Worm (Caenorhabditis elegans) whole organism, mixed stage, embryonic: ENCODE data around the gene dlc-1.

Experiments used
- M03D4.4 ChIP-seq: sonication (generic microtip); optimal IDR thresholded peaks from 2 replicates; lab custom pipeline; 2017; ENCODE audit warnings: mild to moderate bottlenecking, missing genetic modification characterization, missing compliant biosample characterization
- bed-3 ChIP-seq: fragments of 200-800 bp; sonication (Bioruptor generic); optimal IDR thresholded peaks from 3 replicates; lab custom pipeline; 2018; ENCODE audit warnings: mild to moderate bottlenecking, missing genetic modification characterization, moderate library complexity, missing compliant biosample characterization
- blmp-1 ChIP-seq: fragments of 150-350 bp; optimal IDR thresholded peaks from 2 replicates; lab custom pipeline; 2014; ENCODE audit warnings: missing biosample characterization, missing genetic modification characterization
- ceh-39 ChIP-seq: fragments of 150-350 bp; optimal IDR thresholded peaks from 2 replicates; lab custom pipeline; 2014; ENCODE audit warnings: missing biosample characterization, missing genetic modification characterization
- ceh-43 ChIP-seq: fragments of 200-800 bp; sonication (Bioruptor generic); optimal IDR thresholded peaks from 2 replicates; lab custom pipeline; 2018; ENCODE audit warnings: mild to moderate bottlenecking, missing genetic modification characterization, moderate library complexity, missing compliant biosample characterization
- ceh-83 ChIP-seq: fragments of 200-800 bp; sonication (Bioruptor generic); optimal IDR thresholded peaks from 2 replicates; lab custom pipeline; 2018; ENCODE audit warnings: mild to moderate bottlenecking, missing genetic modification characterization, missing compliant biosample characterization
- ces-1 ChIP-seq: fragments of 150-350 bp; optimal IDR thresholded peaks from 2 replicates; lab custom pipeline; 2014; ENCODE audit warnings: missing biosample characterization, missing genetic modification reagents, missing genetic modification characterization
- cnd-1 ChIP-seq: fragments of 200-800 bp; sonication (Bioruptor generic); optimal IDR thresholded peaks from 2 replicates; lab custom pipeline; 2018; ENCODE audit warnings: mild to moderate bottlenecking, missing genetic modification characterization, missing compliant biosample characterization
- drap-1 ChIP-seq: fragments of 200-800 bp; sonication (Bioruptor generic); optimal IDR thresholded peaks from 3 replicates; lab custom pipeline; 2018; ENCODE audit warnings: mild to moderate bottlenecking, missing genetic modification characterization, missing compliant biosample characterization
- elt-1 ChIP-seq: sonication (generic microtip); optimal IDR thresholded peaks from 2 replicates; lab custom pipeline; 2017; ENCODE audit warnings: missing genetic modification characterization, mild to moderate bottlenecking, missing compliant biosample characterization, antibody characterized with exemption, moderate library complexity, borderline replicate concordance; ENCODE audit not compliant: insufficient read depth
- elt-3 ChIP-seq: fragments of 150-350 bp; optimal IDR thresholded peaks from 2 replicates; lab custom pipeline; 2014; ENCODE audit warnings: missing biosample characterization, missing genetic modification characterization
- flh-1 ChIP-seq: fragments of 200-800 bp; sonication (Bioruptor generic); optimal IDR thresholded peaks from 2 replicates; lab custom pipeline; 2018; ENCODE audit warnings: mild to moderate bottlenecking, missing genetic modification characterization, moderate library complexity, missing compliant biosample characterization
- ham-2 ChIP-seq: fragments of 200-800 bp; sonication (Bioruptor generic); optimal IDR thresholded peaks from 2 replicates; lab custom pipeline; 2018; ENCODE audit warnings: mild to moderate bottlenecking, missing genetic modification characterization, missing compliant biosample characterization
- hlh-1 ChIP-seq: fragments of 150-350 bp; optimal IDR thresholded peaks from 2 replicates; lab custom pipeline; 2014; ENCODE audit warnings: missing biosample characterization, missing genetic modification reagents, missing genetic modification characterization
- lin-13 ChIP-seq: fragments of 150-350 bp; optimal IDR thresholded peaks from 2 replicates; lab custom pipeline; 2014; ENCODE audit warnings: missing biosample characterization, missing genetic modification characterization
- lin-32 ChIP-seq: fragments of 200-800 bp; sonication (Bioruptor generic); optimal IDR thresholded peaks from 2 replicates; lab custom pipeline; 2018; ENCODE audit warnings: mild to moderate bottlenecking, missing genetic modification characterization, missing compliant biosample characterization
- lsy-2 ChIP-seq: fragments of 150-350 bp; optimal IDR thresholded peaks from 2 replicates; lab custom pipeline; 2014; ENCODE audit warnings: missing biosample characterization, missing genetic modification characterization
- mab-5 ChIP-seq: fragments of 150-350 bp; optimal IDR thresholded peaks from 2 replicates; lab custom pipeline; 2014; ENCODE audit warnings: missing biosample characterization, missing genetic modification characterization
- mep-1 ChIP-seq: fragments of 150-350 bp; optimal IDR thresholded peaks from 2 replicates; lab custom pipeline; 2017; ENCODE audit warnings: missing biosample characterization, missing genetic modification reagents, missing genetic modification characterization, inconsistent platforms
- mls-2 ChIP-seq: sonication (generic microtip); optimal IDR thresholded peaks from 2 replicates; lab custom pipeline; 2016; ENCODE audit warnings: mild to moderate bottlenecking, missing genetic modification characterization, moderate library complexity, missing compliant biosample characterization
- nhr-12 ChIP-seq: fragments of 150-350 bp; optimal IDR thresholded peaks from 2 replicates; lab custom pipeline; 2014; ENCODE audit warnings: missing biosample characterization, missing genetic modification characterization
- nhr-2 ChIP-seq: fragments of 150-350 bp; optimal IDR thresholded peaks from 2 replicates; lab custom pipeline; 2014; ENCODE audit warnings: missing biosample characterization, missing genetic modification characterization
- nhr-237 ChIP-seq: fragments of 150-350 bp; optimal IDR thresholded peaks from 2 replicates; lab custom pipeline; 2014; ENCODE audit warnings: missing biosample characterization, missing genetic modification characterization
- nhr-28 ChIP-seq: fragments of 150-350 bp; optimal IDR thresholded peaks from 2 replicates; lab custom pipeline; 2014; ENCODE audit warnings: missing biosample characterization, missing genetic modification characterization
- nhr-76 ChIP-seq: sonication (generic microtip); optimal IDR thresholded peaks from 2 replicates; lab custom pipeline; 2017; ENCODE audit warnings: missing biosample characterization, missing genetic modification characterization
- pha-4 ChIP-seq: fragments of 150-350 bp; optimal IDR thresholded peaks from 2 replicates; lab custom pipeline; 2018; ENCODE audit warnings: missing biosample characterization, missing genetic modification reagents, missing genetic modification characterization
- sem-2 ChIP-seq: fragments of 200-800 bp; sonication (Bioruptor generic); optimal IDR thresholded peaks from 2 replicates; lab custom pipeline; 2018; ENCODE audit warnings: mild to moderate bottlenecking, missing genetic modification characterization, missing compliant biosample characterization
- snpc-4 ChIP-seq: fragments of 150-350 bp; optimal IDR thresholded peaks from 2 replicates; lab custom pipeline; 2014; ENCODE audit warnings: missing biosample characterization, missing genetic modification characterization
- sptf-1 ChIP-seq: sonication (generic microtip); optimal IDR thresholded peaks from 2 replicates; lab custom pipeline; 2017; ENCODE audit warnings: mild to moderate bottlenecking, missing genetic modification characterization, moderate library complexity, missing compliant biosample characterization
- tbx-8 ChIP-seq: fragments of 200-800 bp; sonication (Bioruptor generic); optimal IDR thresholded peaks from 2 replicates; lab custom pipeline; 2018; ENCODE audit warnings: mild to moderate bottlenecking, missing genetic modification characterization, moderate library complexity, missing compliant biosample characterization
- unc-120 ChIP-seq: sonication (generic microtip); optimal IDR thresholded peaks from 2 replicates; lab custom pipeline; 2017; ENCODE audit warnings: missing genetic modification characterization, missing compliant biosample characterization; ENCODE audit not compliant: poor library complexity, severe bottlenecking
- unc-39 ChIP-seq: fragments of 150-350 bp; optimal IDR thresholded peaks from 2 replicates; lab custom pipeline; 2014; ENCODE audit warnings: missing biosample characterization, missing genetic modification characterization
- unc-62 ChIP-seq: fragments of 150-350 bp; optimal IDR thresholded peaks from 2 replicates; lab custom pipeline; 2014; ENCODE audit warnings: missing biosample characterization, missing genetic modification reagents, missing genetic modification characterization
- zip-8 ChIP-seq: fragments of 150-350 bp; optimal IDR thresholded peaks from 2 replicates; lab custom pipeline; 2014; ENCODE audit warnings: missing biosample characterization, missing genetic modification characterization
- ztf-11 ChIP-seq: fragments of 150-350 bp; optimal IDR thresholded peaks from 2 replicates; lab custom pipeline; 2014; ENCODE audit warnings: missing biosample characterization, missing genetic modification characterization

dlc-1 gene

ce11 chrIII:6464913-6465312, 1.3 kb upstream of the dlc-1 start, which contains the start of gene nduf-2.2:
nduf-2.2 (plus strand) TSS chrIII:6465222.
- TF ChIP-seq ceh-39 (no peak), blmp-1 (tag; lab: Kevin White, UChicago) (no peak), nhr-12 (tag; lab: Kevin White, UChicago) (no peak), M03D4.4 (no peak), unc-39 (tag; lab: Kevin White, UChicago) (no peak), nhr-28 (tag; lab: Kevin White, UChicago) (no peak), ham-2 (no peak), ces-1 (no peak), ztf-11 (tag; lab: Kevin White, UChicago) (no peak), tbx-8 (GFP tag; lab: Kevin White, UChicago) (no peak), lin-13 (tag; lab: Kevin White, UChicago) (no peak), mls-2 (tag; lab: Kevin White, UChicago) (no peak), drap-1 (no peak), nhr-76 (tag; lab: Kevin White, UChicago) (no peak), elt-1 (tag; lab: Kevin White, UChicago) (no peak)

- TF ChIP-seq nhr-28 (tag; lab: Kevin White, UChicago): no peak
- TF ChIP-seq cnd-1 (tag; lab: Kevin White, UChicago): no peak
- no peak for TF ChIP-seq nhr-76 (tag; lab: Kevin White, UChicago)
- TF ChIP-seq ceh-39: no peak
- TF ChIP-seq ceh-43 (GFP tag; lab: Kevin White, UChicago): no peak
- TF ChIP-seq mls-2 (tag; lab: Kevin White, UChicago): no peak
- peak; percentile 66 for TF ChIP-seq sptf-1 (tag; lab: Kevin White, UChicago)
- peak; percentile 39 for TF ChIP-seq pha-4 (tag; lab: Kevin White, UChicago)
- no peak for TF ChIP-seq mep-1 (tag; lab: Kevin White, UChicago)
- TF ChIP-seq ceh-83 (GFP tag; lab: Kevin White, UChicago): no peak
- TF ChIP-seq ham-2: peak; percentile 27
- TF ChIP-seq unc-39 (tag; lab: Kevin White, UChicago): no peak
- peak; percentile 48 for TF ChIP-seq nhr-237
- TF ChIP-seq nhr-2 (tag; lab: Kevin White, UChicago): no peak
- peak; percentile 64 for TF ChIP-seq M03D4.4
- no peak for TF ChIP-seq lin-13 (tag; lab: Kevin White, UChicago)
- no peak for TF ChIP-seq tbx-8 (GFP tag; lab: Kevin White, UChicago)
- TF ChIP-seq sem-2 (GFP tag; lab: Kevin White, UChicago): no peak
- TF ChIP-seq zip-8: no peak
- no peak for TF ChIP-seq elt-1 (tag; lab: Kevin White, UChicago)
- no peak for TF ChIP-seq snpc-4 (tag; lab: Kevin White, UChicago)
- no peak for TF ChIP-seq ztf-11 (tag; lab: Kevin White, UChicago)
- TF ChIP-seq flh-1: no peak
- no peak for TF ChIP-seq lin-32 (GFP tag; lab: Kevin White, UChicago)
- peak; percentile 46 for TF ChIP-seq hlh-1 (tag; lab: Kevin White, UChicago)
- TF ChIP-seq drap-1: peak; percentile 22
- no peak for TF ChIP-seq lsy-2
- no peak for TF ChIP-seq nhr-12 (tag; lab: Kevin White, UChicago)
- peak; percentile 72 for TF ChIP-seq unc-120
- no peak for TF ChIP-seq ces-1
- TF ChIP-seq elt-3 (tag; lab: Kevin White, UChicago): no peak
- TF ChIP-seq blmp-1 (tag; lab: Kevin White, UChicago): no peak
- no peak for TF ChIP-seq unc-62 (GFP tag; lab: Kevin White, UChicago)
- TF ChIP-seq mab-5: no peak
- no peak for TF ChIP-seq bed-3 (GFP tag; lab: Kevin White, UChicago)
Observed at ce11 chrIII:6464113-6464571, 563 bp upstream of the dlc-1 start.

ce11 chrIII:6462610-6463009, 969 bp downstream of the dlc-1 start, which contains the start of gene T26A5.8:
T26A5.8 (minus strand) TSS chrIII:6462856.
- TF ChIP-seq ceh-83 (GFP tag; lab: Kevin White, UChicago) (no peak), tbx-8 (GFP tag; lab: Kevin White, UChicago) (no peak), ceh-39 (no peak), elt-1 (tag; lab: Kevin White, UChicago) (no peak), unc-120 (no peak), mab-5 (no peak), zip-8 (no peak), cnd-1 (tag; lab: Kevin White, UChicago) (no peak), drap-1 (no peak), snpc-4 (tag; lab: Kevin White, UChicago) (no peak), hlh-1 (tag; lab: Kevin White, UChicago) (no peak)
